Fruit fly (Drosophila melanogaster): ENCODE measurements around the gene Prosbeta3.

The Prosbeta3 gene

DNA sequence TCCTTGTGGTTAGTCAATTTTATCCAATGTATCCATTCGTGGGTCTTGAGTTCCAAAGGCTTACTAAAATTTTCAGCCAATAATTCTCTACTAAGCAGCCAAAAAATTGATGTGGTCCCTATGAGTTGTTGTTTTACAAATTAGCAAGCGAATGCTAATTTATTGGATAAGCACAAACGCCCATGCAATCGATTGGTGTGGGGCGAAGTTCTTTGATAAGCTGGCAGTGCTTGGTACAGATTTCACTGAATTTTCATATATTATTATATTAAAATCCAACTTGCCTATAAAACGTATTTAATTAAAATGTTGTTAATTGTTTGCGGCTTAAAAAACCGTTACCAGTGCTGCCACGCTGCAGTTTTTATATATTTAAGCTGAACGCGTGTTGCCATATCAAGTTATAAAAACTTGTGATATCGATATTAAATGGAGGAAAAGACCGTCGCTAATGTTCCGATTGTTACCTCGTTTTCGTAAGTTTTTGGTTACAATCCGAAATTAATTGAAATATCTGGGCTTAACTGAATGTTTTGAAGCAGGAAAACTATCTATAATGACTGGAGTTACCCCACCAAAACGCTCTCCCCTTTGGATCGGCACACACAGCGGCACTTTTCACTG lies 2.3 kb downstream of the Prosbeta3 start, which contains the start of the genes CG31100 and CG11980 (continued):
- no peak for TF ChIP-seq CG10543 (GFP tag; optimal IDR thresholded peaks at IDR 0.05)
- TF ChIP-seq gt (GFP tag; IDR thresholded peaks at IDR 0.05), result no peak
- TF ChIP-seq seq (GFP tag; IDR thresholded peaks at IDR 0.05), result no peak
- no peak for TF ChIP-seq Nf-YC (tag; optimal IDR thresholded peaks at IDR 0.05)
- no peak for TF ChIP-seq zen (tag; optimal IDR thresholded peaks at IDR 0.05)
- TF ChIP-seq amos (GFP tag; IDR thresholded peaks at IDR 0.05; ENCODE audit: partially characterized antibody), result peak; percentile 77
- TF ChIP-seq jumu (GFP tag; optimal IDR thresholded peaks at IDR 0.05), result no peak
- TF ChIP-seq ci (GFP tag; IDR thresholded peaks at IDR 0.05), result no peak
- TF ChIP-seq CG34224 (GFP tag; IDR thresholded peaks at IDR 0.05; ENCODE audit: partially characterized antibody), result peak; percentile 73
- no peak for TF ChIP-seq grn (GFP tag; optimal IDR thresholded peaks at IDR 0.05)
- 0 out of 2 replicates have a peak, but pooled peaks have one; percentile 39 for TF ChIP-seq ato (GFP tag; IDR thresholded peaks at IDR 0.05; ENCODE audit: partially characterized antibody)
- no peak for TF ChIP-seq CG12299 (tag; optimal IDR thresholded peaks at IDR 0.05)
- TF ChIP-seq Elba2 (GFP tag; optimal IDR thresholded peaks at IDR 0.05), result no peak
- TF ChIP-seq hkb (optimal IDR thresholded peaks at IDR 0.05), result no peak
- TF ChIP-seq hkb (GFP tag; IDR thresholded peaks at IDR 0.05), result no peak
- TF ChIP-seq twi (tag; optimal IDR thresholded peaks at IDR 0.05), result no peak
- no peak for TF ChIP-seq CG17802 (tag; optimal IDR thresholded peaks at IDR 0.05)
- peak; percentile 42; the same call in 1 of the 3 replicates for TF ChIP-seq vnd (GFP tag; IDR thresholded peaks at IDR 0.05; ENCODE audit: partially characterized antibody)
- TF ChIP-seq CG6254 (GFP tag; optimal IDR thresholded peaks at IDR 0.05), result no peak
- TF ChIP-seq CG31224 (GFP tag; IDR thresholded peaks at IDR 0.05), result no peak
- TF ChIP-seq ham (GFP tag; IDR thresholded peaks at IDR 0.05), result no peak
- peak; percentile 87 for TF ChIP-seq pzg (GFP tag; optimal IDR thresholded peaks at IDR 0.05)
- TF ChIP-seq CG10565 (GFP tag; optimal IDR thresholded peaks at IDR 0.05), result no peak
- TF ChIP-seq crol (GFP tag; IDR thresholded peaks at IDR 0.05), result no peak
- TF ChIP-seq CG10979 (tag; optimal IDR thresholded peaks at IDR 0.05), result no peak
- TF ChIP-seq Six4 (GFP tag; optimal IDR thresholded peaks at IDR 0.05), result no peak
- TF ChIP-seq CG8478 (optimal IDR thresholded peaks at IDR 0.05), result no peak
- TF ChIP-seq B-H1 (GFP tag; IDR thresholded peaks at IDR 0.05), result no peak
- TF ChIP-seq Sry-δ (GFP tag; optimal IDR thresholded peaks at IDR 0.05), result peak; percentile 92
- no peak for TF ChIP-seq Lpt (GFP tag; optimal IDR thresholded peaks at IDR 0.05)
- TF ChIP-seq Ets97D (GFP tag; optimal IDR thresholded peaks at IDR 0.05), result peak; percentile 78
- TF ChIP-seq org-1 (GFP tag; optimal IDR thresholded peaks at IDR 0.05), result no peak
- TF ChIP-seq CG2129 (GFP tag; IDR thresholded peaks at IDR 0.05; ENCODE audit: partially characterized antibody), result peak; percentile 45; the same call in 1 of the 2 replicates
- no peak for TF ChIP-seq Blimp-1 (GFP tag; optimal IDR thresholded peaks at IDR 0.05)
- no peak for TF ChIP-seq CG17912 (GFP tag; optimal IDR thresholded peaks at IDR 0.05)
- TF ChIP-seq sim (GFP tag; IDR thresholded peaks at IDR 0.05), result no peak
- no peak for TF ChIP-seq Ssrp (tag; optimal IDR thresholded peaks at IDR 0.05)
- TF ChIP-seq Hr51 (GFP tag; optimal IDR thresholded peaks at IDR 0.05), result no peak
- peak; percentile 74 for TF ChIP-seq Scr (GFP tag; IDR thresholded peaks at IDR 0.05; ENCODE audit: partially characterized antibody)
- no peak for TF ChIP-seq Hey (tag; optimal IDR thresholded peaks at IDR 0.05)
- TF ChIP-seq unc-4 (GFP tag; IDR thresholded peaks at IDR 0.05; ENCODE audit: partially characterized antibody), result peak; percentile 83
- no peak for TF ChIP-seq lab (GFP tag; optimal IDR thresholded peaks at IDR 0.05)
- no peak for TF ChIP-seq CG6683 (GFP tag; optimal IDR thresholded peaks at IDR 0.05)
- no peak for TF ChIP-seq Sox100B (GFP tag; optimal IDR thresholded peaks at IDR 0.05)
- TF ChIP-seq CG16815 (GFP tag; optimal IDR thresholded peaks at IDR 0.05), result no peak
- peak; percentile 33 for TF ChIP-seq CG33213 (GFP tag; optimal IDR thresholded peaks at IDR 0.05)
- peak; percentile 33 for TF ChIP-seq CHES-1-like (GFP tag; optimal IDR thresholded peaks at IDR 0.05)
- no peak for TF ChIP-seq CG4360 (GFP tag; IDR thresholded peaks at IDR 0.05)
- TF ChIP-seq lmd (GFP tag; IDR thresholded peaks at IDR 0.05), result no peak
- no peak for TF ChIP-seq run (tag; optimal IDR thresholded peaks at IDR 0.05)

Measured in whole organism, embryonic.